Fruit fly (Drosophila melanogaster): ENCODE measurements around the gene CG31882.

DNA sequence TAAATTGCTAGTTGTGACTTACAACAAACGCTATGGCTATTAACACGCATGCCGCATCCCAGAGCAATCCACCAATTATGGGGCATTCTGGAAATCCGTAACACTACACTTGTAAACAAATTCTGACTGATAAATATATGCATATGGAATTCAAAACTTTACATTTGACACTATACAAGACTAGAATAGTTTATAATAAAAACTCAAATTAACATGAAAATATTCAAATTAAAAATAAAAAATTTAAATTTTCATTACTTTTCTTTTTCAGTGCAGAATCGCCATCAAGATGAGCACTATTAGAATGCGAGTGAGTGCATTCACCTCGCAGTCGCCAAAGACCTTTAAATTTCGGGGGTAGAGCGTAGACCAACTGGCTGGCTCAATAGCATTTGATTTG is 39.1 kb downstream of the CG31882 start:
- TF ChIP-seq CTCF (optimal IDR thresholded peaks at IDR 0.05) (no peak), CG8478 (optimal IDR thresholded peaks at IDR 0.05) (no peak)
